2 worm cellular contexts compared by ENCODE assay signal in genomic region chrV:14930168-14930567, ce11.
A peak's percentile ranks its signal among the peaks of the same experiment; 100 is the strongest.
TF ChIP-seq lines count a peak whose summit lies in the region.

No protein-coding gene starts in this region.

TF ChIP-seq in whole organism, L1 larva, 84 proteins besides CTCF, POLR2A, EP300 and RAD21 (continued from another document):
- TF ChIP-seq fos-1 (tag; optimal IDR thresholded peaks at IDR 0.05; lab: Kevin White, UChicago) (no peak), elt-3 (tag; optimal IDR thresholded peaks at IDR 0.05; lab: Kevin White, UChicago) (no peak), nhr-47 (tag; optimal IDR thresholded peaks at IDR 0.05; lab: Kevin White, UChicago) (no peak), egl-27 (tag; optimal IDR thresholded peaks at IDR 0.05; lab: Kevin White, UChicago) (no peak), fkh-4 (tag; optimal IDR thresholded peaks at IDR 0.05; lab: Kevin White, UChicago; ENCODE audit: borderline replicate concordance) (no peak), irx-1 (tag; optimal IDR thresholded peaks at IDR 0.05; lab: Kevin White, UChicago) (no peak), dsc-1 (tag; optimal IDR thresholded peaks at IDR 0.05; lab: Kevin White, UChicago) (peak; percentile 8), ztf-4 (tag; optimal IDR thresholded peaks at IDR 0.05; lab: Kevin White, UChicago) (no peak), efl-1 (optimal IDR thresholded peaks at IDR 0.05; lab: Kevin White, UChicago) (peak in 1 of 2 experiments; percentile 15), efl-1 (GFP tag; optimal IDR thresholded peaks at IDR 0.05 in 1 of 2; lab: Kevin White, UChicago) (peak; percentile 1 to 60), ztf-11 (tag; optimal IDR thresholded peaks at IDR 0.05; lab: Kevin White, UChicago) (no peak), mep-1 (tag; optimal IDR thresholded peaks at IDR 0.05; lab: Kevin White, UChicago) (peak; percentile 41), F16B12.6 (tag; optimal IDR thresholded peaks at IDR 0.05; lab: Kevin White, UChicago) (no peak), xbp-1 (tag; optimal IDR thresholded peaks at IDR 0.05; lab: Kevin White, UChicago) (no peak), ceh-63 (GFP tag; optimal IDR thresholded peaks at IDR 0.05; lab: Kevin White, UChicago) (no peak), lsy-2 (tag; optimal IDR thresholded peaks at IDR 0.05; lab: Kevin White, UChicago) (peak in 1 of 2 experiments; percentile 49), nhr-77 (tag; optimal IDR thresholded peaks at IDR 0.05; lab: Kevin White, UChicago) (no peak), elt-2 (tag; optimal IDR thresholded peaks at IDR 0.05; lab: Kevin White, UChicago) (no peak), ama-1 (optimal IDR thresholded peaks at IDR 0.05; lab: Kevin White, UChicago) (no peak), alr-1 (tag; optimal IDR thresholded peaks at IDR 0.05; lab: Kevin White, UChicago; ENCODE audit: borderline replicate concordance) (no peak), nhr-11 (tag; optimal IDR thresholded peaks at IDR 0.05; lab: Kevin White, UChicago) (no peak), unc-86 (tag; optimal IDR thresholded peaks at IDR 0.05; lab: Kevin White, UChicago) (no peak), pag-3 (tag; optimal IDR thresholded peaks at IDR 0.05; lab: Kevin White, UChicago; ENCODE audit: borderline replicate concordance, insufficient read depth) (no peak), sptf-1 (tag; optimal IDR thresholded peaks at IDR 0.05; lab: Kevin White, UChicago) (no peak), ceh-82 (tag; optimal IDR thresholded peaks at IDR 0.05; lab: Kevin White, UChicago) (peak in 1 of 3 experiments; percentile 23), ces-1 (GFP tag; optimal IDR thresholded peaks at IDR 0.05; lab: Kevin White, UChicago) (no peak), nhr-28 (tag; optimal IDR thresholded peaks at IDR 0.05; lab: Kevin White, UChicago) (no peak), lin-35 (GFP tag; optimal IDR thresholded peaks at IDR 0.05; lab: Kevin White, UChicago) (no peak), ceh-90 (tag; optimal IDR thresholded peaks at IDR 0.05; lab: Kevin White, UChicago) (no peak), dpl-1 (GFP tag; optimal IDR thresholded peaks at IDR 0.05; lab: Kevin White, UChicago) (peak in 1 of 3 experiments; percentile 7), lin-14 (GFP tag; optimal IDR thresholded peaks at IDR 0.05; lab: Kevin White, UChicago) (peak; percentile 86), nhr-71 (tag; optimal IDR thresholded peaks at IDR 0.05; lab: Kevin White, UChicago) (no peak)
TF ChIP-seq in whole organism, L1 larva: peak in this region for 8.

TF ChIP-seq in whole organism, L3 larva, 47 proteins besides CTCF, POLR2A, EP300 and RAD21 (continued from another document):
- TF ChIP-seq egl-5 (tag; optimal IDR thresholded peaks at IDR 0.05; lab: Kevin White, UChicago) (peak; percentile 13), nhr-28 (tag; optimal IDR thresholded peaks at IDR 0.05; lab: Kevin White, UChicago) (no peak), nhr-67 (tag; optimal IDR thresholded peaks at IDR 0.05; lab: Kevin White, UChicago) (no peak), mdl-1 (tag; optimal IDR thresholded peaks at IDR 0.05; lab: Kevin White, UChicago) (no peak), lin-15B (tag; optimal IDR thresholded peaks at IDR 0.05; lab: Kevin White, UChicago) (peak; percentile 13), R02D3.7 (tag; optimal IDR thresholded peaks at IDR 0.05; lab: Kevin White, UChicago) (no peak), sea-2 (GFP tag; optimal IDR thresholded peaks at IDR 0.05; lab: Kevin White, UChicago) (no peak), nhr-76 (tag; optimal IDR thresholded peaks at IDR 0.05; lab: Kevin White, UChicago) (no peak), jun-1 (tag; optimal IDR thresholded peaks at IDR 0.05; lab: Kevin White, UChicago) (no peak), aly-2 (tag; optimal IDR thresholded peaks at IDR 0.05; lab: Kevin White, UChicago) (no peak), nhr-11 (tag; optimal IDR thresholded peaks at IDR 0.05; lab: Kevin White, UChicago) (no peak), fkh-10 (GFP tag; optimal IDR thresholded peaks at IDR 0.05; lab: Kevin White, UChicago) (peak; percentile 66), nhr-237 (tag; optimal IDR thresholded peaks at IDR 0.05; lab: Kevin White, UChicago) (no peak), nfya-1 (tag; optimal IDR thresholded peaks at IDR 0.05; lab: Kevin White, UChicago; ENCODE audit: insufficient read depth) (peak; percentile 70)
